Fruit fly (Drosophila melanogaster) whole organism, embryonic: ENCODE results near the gene CG43077.

ENCODE experiments used
- B-H2 ChIP-seq: fragments of 200-800 bp; sonication (Bioruptor generic); optimal IDR thresholded peaks from 2 replicates; lab custom pipeline; 2018; ENCODE audit warnings: missing biosample characterization, mild to moderate bottlenecking, missing genetic modification characterization
- BEAF-32 ChIP-seq: fragments of 200-800 bp; sonication (Bioruptor generic); optimal IDR thresholded peaks from 3 replicates; lab custom pipeline; 2017; ENCODE audit warnings: missing biosample characterization, missing genetic modification characterization, mild to moderate bottlenecking, moderate library complexity, missing genetic modification reagents
- Bgb ChIP-seq: fragments of 200-800 bp; sonication (Bioruptor generic); IDR thresholded peaks from 2 replicates; pipeline ENCODE4 v1.3.6; 2022; ENCODE audit warnings: missing biosample characterization, missing genetic modification characterization; ENCODE audit not compliant: partially characterized antibody
- BtbVII ChIP-seq: fragments of 200-800 bp; sonication (Bioruptor generic); optimal IDR thresholded peaks from 3 replicates; lab custom pipeline; 2017; ENCODE audit warnings: missing biosample characterization, mild to moderate bottlenecking, missing genetic modification characterization
- CG10462 ChIP-seq: fragments of 200-800 bp; sonication (Bioruptor generic); optimal IDR thresholded peaks from 2 replicates; lab custom pipeline; 2016; ENCODE audit warnings: missing biosample characterization, missing genetic modification characterization
- CG15514 ChIP-seq: fragments of 200-800 bp; sonication (Bioruptor generic); optimal IDR thresholded peaks from 3 replicates; lab custom pipeline; 2017; ENCODE audit warnings: missing biosample characterization, missing genetic modification characterization, mild to moderate bottlenecking, moderate library complexity, missing genetic modification reagents
- CG16863 ChIP-seq: fragments of 200-800 bp; sonication (Bioruptor generic); optimal IDR thresholded peaks from 3 replicates; lab custom pipeline; 2016; ENCODE audit warnings: missing biosample characterization, missing genetic modification characterization
- CG2202 ChIP-seq: fragments of 200-800 bp; sonication (Bioruptor generic); optimal IDR thresholded peaks from 2 replicates; lab custom pipeline; 2018; ENCODE audit warnings: missing biosample characterization, mild to moderate bottlenecking, missing genetic modification characterization
- CG30020 ChIP-seq: fragments of 200-800 bp; optimal IDR thresholded peaks from 2 replicates; lab custom pipeline; 2019; ENCODE audit warnings: missing biosample characterization, mild to moderate bottlenecking, missing genetic modification characterization, moderate library complexity
- CG4424 ChIP-seq: fragments of 200-800 bp; sonication (Bioruptor generic); optimal IDR thresholded peaks from 3 replicates; lab custom pipeline; 2016; ENCODE audit warnings: missing biosample characterization, missing genetic modification characterization
- CG5953 ChIP-seq: fragments of 200-800 bp; sonication (Bioruptor generic); IDR thresholded peaks from 2 replicates; pipeline ENCODE4 v1.3.6; 2022; ENCODE audit warnings: missing biosample characterization, missing genetic modification characterization
- CHES-1-like ChIP-seq: fragments of 200-800 bp; sonication (Bioruptor generic); optimal IDR thresholded peaks from 2 replicates; lab custom pipeline; 2016; ENCODE audit warnings: missing biosample characterization, missing genetic modification characterization
- Dip2 ChIP-seq: fragments of 200-800 bp; sonication (Bioruptor generic); IDR thresholded peaks from 2 replicates; pipeline ENCODE4 v1.3.6; 2022; ENCODE audit warnings: missing biosample characterization, missing genetic modification characterization
- Doc2 ChIP-seq: fragments of 200-800 bp; sonication (Bioruptor generic); IDR thresholded peaks from 2 replicates; pipeline ENCODE4 v1.3.6; 2022; ENCODE audit warnings: missing biosample characterization, missing genetic modification characterization
- Doc3 ChIP-seq: fragments of 200-800 bp; sonication (Bioruptor generic); IDR thresholded peaks from 3 replicates; pipeline ENCODE4 v1.3.6; 2022; ENCODE audit warnings: missing biosample characterization, missing genetic modification characterization; ENCODE audit not compliant: partially characterized antibody
- Med ChIP-seq: fragments of 200-800 bp; sonication (Bioruptor generic); peaks from one replicate; lab custom pipeline; 2016; ENCODE audit warnings: missing biosample characterization, missing genetic modification characterization, mild to moderate bottlenecking, inconsistent platforms, moderate library complexity
- NC2α ChIP-seq: fragments of 200-800 bp; sonication (Bioruptor generic); optimal IDR thresholded peaks from 2 replicates; lab custom pipeline; 2016; ENCODE audit warnings: missing biosample characterization, missing genetic modification characterization
- PHDP ChIP-seq: fragments of 200-800 bp; sonication (Bioruptor generic); optimal IDR thresholded peaks from 3 replicates; lab custom pipeline; 2018; ENCODE audit warnings: missing biosample characterization, mild to moderate bottlenecking, missing genetic modification characterization, moderate library complexity
- Scr ChIP-seq: fragments of 200-800 bp; sonication (Bioruptor generic); IDR thresholded peaks from 2 replicates; pipeline ENCODE4 v1.3.6; 2022; ENCODE audit warnings: missing biosample characterization, missing genetic modification characterization; ENCODE audit not compliant: partially characterized antibody
- Taf1 ChIP-seq: fragments of 200-800 bp; sonication (Bioruptor generic); IDR thresholded peaks from 2 replicates; pipeline ENCODE4 v1.3.6; 2022; ENCODE audit warnings: missing biosample characterization, missing genetic modification characterization
- Trl ChIP-seq, 3 experiments: fragments of >200 bp in 2 of 3; fragments of 200-800 bp in 1 of 3; sonication (Bioruptor generic) in 1 of 3; optimal IDR thresholded peaks; 2 replicates in 1 of 3; 3 replicates in 2 of 3; lab custom pipeline; 2016 to 2017; ENCODE audit warnings: missing biosample characterization in 1 of 3, missing genetic modification characterization in 1 of 3
- Xbp1 ChIP-seq: fragments of 200-800 bp; sonication (Bioruptor generic); optimal IDR thresholded peaks from 3 replicates; lab custom pipeline; 2016; ENCODE audit warnings: missing biosample characterization, mild to moderate bottlenecking, missing genetic modification characterization
- bab2 ChIP-seq: fragments of 200-800 bp; sonication (Bioruptor generic); optimal IDR thresholded peaks from 2 replicates; lab custom pipeline; 2016; ENCODE audit warnings: missing biosample characterization, missing genetic modification characterization
- bsh ChIP-seq, 2 experiments: fragments of 200-800 bp; sonication (Bioruptor generic); optimal IDR thresholded peaks; 2 replicates each; lab custom pipeline; 2017 to 2018; ENCODE audit warnings: mild to moderate bottlenecking in 2 of 2, missing biosample characterization in 2 of 2, missing genetic modification characterization in 2 of 2, moderate library complexity in 1 of 2
- gce ChIP-seq: fragments of 200-800 bp; sonication (Bioruptor generic); IDR thresholded peaks from 3 replicates; pipeline ENCODE4 v1.3.6; 2022; ENCODE audit warnings: missing biosample characterization, missing genetic modification characterization
- gsb-n ChIP-seq: fragments of 200-800 bp; sonication (Bioruptor generic); optimal IDR thresholded peaks from 3 replicates; lab custom pipeline; 2018; ENCODE audit warnings: missing biosample characterization, mild to moderate bottlenecking, missing genetic modification characterization
- hb ChIP-seq: fragments of 200-800 bp; sonication (Bioruptor generic); IDR thresholded peaks from 3 replicates; pipeline ENCODE4 v1.3.6; 2022; ENCODE audit warnings: missing biosample characterization, missing genetic modification characterization; ENCODE audit not compliant: partially characterized antibody
- hbn ChIP-seq: fragments of 200-800 bp; sonication (Bioruptor generic); IDR thresholded peaks from 2 replicates; pipeline ENCODE4 v1.3.6; 2022; ENCODE audit warnings: missing biosample characterization, missing genetic modification characterization; ENCODE audit not compliant: partially characterized antibody
- knrl ChIP-seq: fragments of 200-800 bp; sonication (Bioruptor generic); IDR thresholded peaks from 3 replicates; pipeline ENCODE4 v1.3.6; 2022; ENCODE audit warnings: missing biosample characterization, missing genetic modification characterization; ENCODE audit not compliant: partially characterized antibody
- lmd ChIP-seq: fragments of 200-800 bp; sonication (Bioruptor generic); IDR thresholded peaks from 2 replicates; pipeline ENCODE4 v1.3.6; 2022; ENCODE audit warnings: missing biosample characterization, missing genetic modification characterization
- pfk ChIP-seq: fragments of 200-800 bp; sonication (Bioruptor generic); optimal IDR thresholded peaks from 2 replicates; lab custom pipeline; 2018; ENCODE audit warnings: missing biosample characterization, mild to moderate bottlenecking, missing genetic modification characterization, moderate library complexity
- pho ChIP-seq: fragments of 200-800 bp; sonication (Bioruptor generic); optimal IDR thresholded peaks from 2 replicates; lab custom pipeline; 2016; ENCODE audit warnings: missing biosample characterization, missing genetic modification characterization
- pita ChIP-seq: fragments of 200-800 bp; sonication (Bioruptor generic); optimal IDR thresholded peaks from 2 replicates; lab custom pipeline; 2017; ENCODE audit warnings: missing biosample characterization, mild to moderate bottlenecking, missing genetic modification characterization
- ro ChIP-seq: fragments of 200-800 bp; sonication (Bioruptor generic); IDR thresholded peaks from 2 replicates; pipeline ENCODE4 v1.3.6; 2022; ENCODE audit warnings: missing biosample characterization, missing genetic modification characterization
- row ChIP-seq: fragments of 200-800 bp; sonication (Bioruptor generic); IDR thresholded peaks from 3 replicates; pipeline ENCODE4 v1.3.6; 2022; ENCODE audit warnings: missing biosample characterization, missing genetic modification characterization
- salm ChIP-seq: fragments of 200-800 bp; sonication (Bioruptor generic); optimal IDR thresholded peaks from 2 replicates; lab custom pipeline; 2018; ENCODE audit warnings: missing biosample characterization, mild to moderate bottlenecking, missing genetic modification characterization
- seq ChIP-seq: fragments of 200-800 bp; sonication (Bioruptor generic); IDR thresholded peaks from 2 replicates; pipeline ENCODE4 v1.3.6; 2022; ENCODE audit warnings: missing biosample characterization, missing genetic modification characterization
- stwl ChIP-seq: fragments of 200-800 bp; sonication (Bioruptor generic); optimal IDR thresholded peaks from 3 replicates; lab custom pipeline; 2018; ENCODE audit warnings: missing biosample characterization, mild to moderate bottlenecking, missing genetic modification characterization, moderate library complexity
- sug ChIP-seq: fragments of 200-800 bp; optimal IDR thresholded peaks from 2 replicates; lab custom pipeline; 2019; ENCODE audit warnings: missing biosample characterization, mild to moderate bottlenecking, missing genetic modification characterization, moderate library complexity

Gene CG43077

dm6 chrX:17106153-17106700 lies 37.9 kb upstream of the CG43077 start (continued):
- TF ChIP-seq Taf1 (no peak), ro (GFP tag; lab: Robert Waterston, UW) (no peak), Bgb (no peak; the same call in 1 of the 2 replicates), Med (GFP tag; lab: Kevin White, UChicago) (peak; percentile 9), seq (GFP tag; lab: Robert Waterston, UW) (no peak), gsb-n (no peak), gce (GFP tag; lab: Robert Waterston, UW) (no peak), bab2 (no peak), Scr (GFP tag; lab: Robert Waterston, UW) (peak; percentile 62), sug (tag; lab: Kevin White, UChicago) (no peak), salm (no peak), pfk (no peak), hb (GFP tag; lab: Robert Waterston, UW) (peak; percentile 35; the same call in 1 of the 3 replicates), CG5953 (GFP tag; lab: Robert Waterston, UW) (no peak), Doc3 (GFP tag; lab: Robert Waterston, UW) (peak; percentile 53; the same call in 2 of the 3 replicates), CG2202 (tag; lab: Kevin White, UChicago) (no peak), hbn (peak; percentile 30), lmd (no peak), Doc2 (GFP tag; lab: Robert Waterston, UW) (no peak), BtbVII (no peak), CHES-1-like (GFP tag; lab: Kevin White, UChicago) (no peak), PHDP (tag; lab: Kevin White, UChicago) (no peak), pho (GFP tag; lab: Kevin White, UChicago) (no peak), CG16863 (GFP tag; lab: Kevin White, UChicago) (no peak), pita (GFP tag; lab: Kevin White, UChicago) (no peak), Xbp1 (GFP tag; lab: Kevin White, UChicago) (no peak), CG30020 (no peak), B-H2 (no peak), stwl (tag; lab: Kevin White, UChicago) (peak; percentile 55), CG4424 (GFP tag; lab: Kevin White, UChicago) (no peak), bsh (GFP tag; optimal IDR thresholded peaks at IDR 0.05; lab: Kevin White, UChicago) (no peak), NC2α (GFP tag; lab: Kevin White, UChicago) (no peak)

- no peak for TF ChIP-seq Dip2 (GFP tag; lab: Robert Waterston, UW)
- TF ChIP-seq Trl (optimal IDR thresholded peaks at IDR 0.05; lab: Kevin White, UChicago): no peak
- no peak for TF ChIP-seq Trl (GFP tag; optimal IDR thresholded peaks at IDR 0.05; lab: Kevin White, UChicago)
- peak; percentile 5; the same call in 1 of the 3 replicates for TF ChIP-seq knrl
- peak; percentile 98 for TF ChIP-seq CG15514 (GFP tag; lab: Kevin White, UChicago)
- TF ChIP-seq BEAF-32 (GFP tag; lab: Kevin White, UChicago): peak; percentile 9
- TF ChIP-seq CG10462 (GFP tag; lab: Kevin White, UChicago): no peak
- TF ChIP-seq row: no peak
Measured at dm6 chrX:17105707-17106106, 37.4 kb upstream of the CG43077 start, which contains the start of gene Arpc3B. TSS of gene Arpc3B (minus strand) at chrX:17105852.
